Worm (Caenorhabditis elegans) whole organism, L4 larva: ENCODE measurements around the gene maph-1.3.

ENCODE experiments used
- F37D6.2 ChIP-seq: sonication (generic microtip); optimal IDR thresholded peaks from 2 replicates; lab custom pipeline; 2016; ENCODE audit warnings: mild to moderate bottlenecking, missing genetic modification characterization, missing compliant biosample characterization
- F44E2.7 ChIP-seq: fragments of 200-800 bp; sonication (Bioruptor generic); IDR thresholded peaks from 2 replicates; pipeline ENCODE4 v2.1.2; 2022; ENCODE audit warnings: missing genetic modification characterization, missing compliant biosample characterization
- F49E8.2 ChIP-seq: sonication (generic microtip); optimal IDR thresholded peaks from 2 replicates; lab custom pipeline; 2016; ENCODE audit warnings: missing compliant biosample characterization, mild to moderate bottlenecking, missing genetic modification characterization, borderline replicate concordance
- R02D3.7 ChIP-seq: fragments of 150-350 bp; sonication (generic microtip); optimal IDR thresholded peaks from 3 replicates; lab custom pipeline; 2014; ENCODE audit warnings: missing biosample characterization, missing genetic modification characterization
- T26A8.4 ChIP-seq: fragments of 200-800 bp; sonication (Bioruptor generic); IDR thresholded peaks from 2 replicates; pipeline ENCODE4 v1.3.6; 2022; ENCODE audit warnings: missing genetic modification characterization, missing compliant biosample characterization
- aha-1 ChIP-seq: fragments of 150-350 bp; peaks from one replicate; lab custom pipeline; 2014; ENCODE audit warnings: missing biosample characterization, missing genetic modification characterization
- ama-1 ChIP-seq: fragments of 150-350 bp; optimal IDR thresholded peaks from 2 replicates; lab custom pipeline; 2014; ENCODE audit warnings: inconsistent platforms, mixed read lengths
- arid-1 ChIP-seq: fragments of 200-800 bp; sonication (Bioruptor generic); conservative IDR thresholded peaks from 2 replicates; pipeline ENCODE4 v1.3.6; 2022; ENCODE audit warnings: missing genetic modification reagents, missing genetic modification characterization, missing compliant biosample characterization
- ceh-20 ChIP-seq: fragments of 200-800 bp; sonication (Bioruptor generic); IDR thresholded peaks from 2 replicates; pipeline ENCODE4 v1.3.6; 2022; ENCODE audit warnings: missing genetic modification reagents, missing genetic modification characterization, missing compliant biosample characterization
- ceh-44 ChIP-seq: fragments of 200-800 bp; sonication (Bioruptor generic); IDR thresholded peaks from 2 replicates; pipeline ENCODE4 v1.3.6; 2022; ENCODE audit warnings: missing genetic modification reagents, missing genetic modification characterization, missing compliant biosample characterization
- ceh-62 ChIP-seq: sonication (generic microtip); optimal IDR thresholded peaks from 2 replicates; lab custom pipeline; 2017; ENCODE audit warnings: missing biosample characterization, missing genetic modification characterization
- ces-1 ChIP-seq: fragments of 150-350 bp; sonication (generic microtip); optimal IDR thresholded peaks from 4 replicates; lab custom pipeline; 2014; ENCODE audit warnings: missing biosample characterization, missing genetic modification reagents, missing genetic modification characterization
- daf-12 ChIP-seq: fragments of 150-350 bp; optimal IDR thresholded peaks from 2 replicates; lab custom pipeline; 2014; ENCODE audit warnings: missing biosample characterization, missing genetic modification reagents, missing genetic modification characterization
- daf-16 ChIP-seq, 3 experiments: sonication (generic microtip); optimal IDR thresholded peaks; 2 replicates each; lab custom pipeline; 2016 to 2017; ENCODE audit warnings: missing genetic modification characterization in 3 of 3, missing genetic modification reagents in 3 of 3, mild to moderate bottlenecking in 2 of 3, missing compliant biosample characterization in 2 of 3, missing biosample characterization in 1 of 3, moderate library complexity in 1 of 3
- dmd-6 ChIP-seq: fragments of 200-800 bp; sonication (Bioruptor generic); IDR thresholded peaks from 2 replicates; pipeline ENCODE4 v1.3.6; 2022; ENCODE audit warnings: missing genetic modification reagents, missing genetic modification characterization, missing compliant biosample characterization
- dmd-8 ChIP-seq: fragments of 200-800 bp; sonication (Bioruptor generic); IDR thresholded peaks from 2 replicates; pipeline ENCODE4 v1.3.6; 2022; ENCODE audit warnings: missing genetic modification characterization, missing compliant biosample characterization
- dmd-9 ChIP-seq: fragments of 200-800 bp; sonication (Bioruptor generic); IDR thresholded peaks from 2 replicates; pipeline ENCODE4 v1.3.6; 2022; ENCODE audit warnings: missing genetic modification reagents, missing genetic modification characterization, missing compliant biosample characterization
- dpl-1 ChIP-seq: fragments of 150-350 bp; optimal IDR thresholded peaks from 2 replicates; lab custom pipeline; 2014; ENCODE audit warnings: missing biosample characterization, missing genetic modification reagents, missing genetic modification characterization
- duxl-1 ChIP-seq: sonication (generic microtip); optimal IDR thresholded peaks from 2 replicates; lab custom pipeline; 2016; ENCODE audit warnings: mild to moderate bottlenecking, missing genetic modification characterization, moderate library complexity, missing compliant biosample characterization; ENCODE audit not compliant: poor library complexity
- dve-1 ChIP-seq: sonication (generic microtip); optimal IDR thresholded peaks from 2 replicates; lab custom pipeline; 2017; ENCODE audit warnings: antibody characterized with exemption, mild to moderate bottlenecking, missing genetic modification characterization, missing compliant biosample characterization; ENCODE audit not compliant: insufficient read depth
- egl-43 ChIP-seq: fragments of 200-800 bp; sonication (Bioruptor generic); IDR thresholded peaks from 2 replicates; pipeline ENCODE4 v1.3.6; 2022; ENCODE audit warnings: missing genetic modification reagents, missing genetic modification characterization, missing compliant biosample characterization
- hif-1 ChIP-seq, 2 experiments: sonication (generic microtip); optimal IDR thresholded peaks; 2 replicates each; lab custom pipeline; 2016 to 2017; ENCODE audit warnings: missing compliant biosample characterization in 2 of 2, missing genetic modification characterization in 2 of 2, missing genetic modification reagents in 2 of 2, missing genotype in 2 of 2, mild to moderate bottlenecking in 1 of 2
- hlh-11 ChIP-seq: fragments of 200-800 bp; sonication (Bioruptor generic); optimal IDR thresholded peaks from 2 replicates; lab custom pipeline; 2018; ENCODE audit warnings: mild to moderate bottlenecking, missing genetic modification characterization, missing compliant biosample characterization
- hlh-30 ChIP-seq: sonication (generic microtip); optimal IDR thresholded peaks from 2 replicates; lab custom pipeline; 2017; ENCODE audit warnings: antibody characterized with exemption, mild to moderate bottlenecking, missing genetic modification characterization, missing compliant biosample characterization; ENCODE audit not compliant: insufficient read depth
- hmg-1.1 ChIP-seq: fragments of 200-800 bp; sonication (Bioruptor generic); IDR thresholded peaks from 2 replicates; pipeline ENCODE4 v1.3.6; 2022; ENCODE audit warnings: missing genetic modification reagents, missing genetic modification characterization, missing compliant biosample characterization
- jun-1 ChIP-seq: fragments of 150-350 bp; optimal IDR thresholded peaks from 2 replicates; lab custom pipeline; 2014; ENCODE audit warnings: missing biosample characterization, missing genetic modification reagents, missing genetic modification characterization
- lin-38 ChIP-seq: fragments of 200-800 bp; sonication (Bioruptor generic); IDR thresholded peaks from 2 replicates; pipeline ENCODE4 v1.3.6; 2022; ENCODE audit warnings: missing genetic modification reagents, missing genetic modification characterization, missing compliant biosample characterization
- lsy-2 ChIP-seq, 2 experiments: fragments of 150-350 bp in 1 of 2; sonication (generic microtip) in 1 of 2; optimal IDR thresholded peaks; 2 replicates each; lab custom pipeline; 2014 to 2017; ENCODE audit warnings: missing biosample characterization in 2 of 2, missing genetic modification characterization in 2 of 2
- madf-9 ChIP-seq: fragments of 200-800 bp; sonication (Bioruptor generic); conservative IDR thresholded peaks from 2 replicates; pipeline ENCODE4 v1.3.6; 2022; ENCODE audit warnings: missing genetic modification reagents, missing genetic modification characterization, missing compliant biosample characterization
- mdl-1 ChIP-seq, 2 experiments: fragments of 150-350 bp in 1 of 2; sonication (generic microtip) in 1 of 2; optimal IDR thresholded peaks; 2 replicates each; lab custom pipeline; 2014 to 2017; ENCODE audit warnings: missing biosample characterization in 2 of 2, missing genetic modification characterization in 2 of 2
- mdt-29 ChIP-seq: fragments of 200-800 bp; sonication (Bioruptor generic); IDR thresholded peaks from 2 replicates; pipeline ENCODE4 v1.3.6; 2022; ENCODE audit warnings: missing genetic modification reagents, missing genetic modification characterization, missing compliant biosample characterization
- mes-2 ChIP-seq: sonication (generic microtip); optimal IDR thresholded peaks from 2 replicates; lab custom pipeline; 2016; ENCODE audit warnings: missing genotype, mild to moderate bottlenecking, missing genetic modification characterization, missing compliant biosample characterization; ENCODE audit not compliant: poor library complexity, severe bottlenecking
- mxl-3 ChIP-seq: fragments of 200-800 bp; sonication (Bioruptor generic); optimal IDR thresholded peaks from 2 replicates; lab custom pipeline; 2018; ENCODE audit warnings: mild to moderate bottlenecking, missing genetic modification characterization, missing compliant biosample characterization
- nhr-28 ChIP-seq: fragments of 150-350 bp; optimal IDR thresholded peaks from 2 replicates; lab custom pipeline; 2014; ENCODE audit warnings: missing biosample characterization, missing genetic modification characterization
- nhr-6 ChIP-seq: fragments of 150-350 bp; optimal IDR thresholded peaks from 2 replicates; lab custom pipeline; 2014; ENCODE audit warnings: missing biosample characterization, missing genetic modification characterization
- nhr-77 ChIP-seq: fragments of 150-350 bp; optimal IDR thresholded peaks from 2 replicates; lab custom pipeline; 2014; ENCODE audit warnings: missing biosample characterization, missing genetic modification characterization
- php-3 ChIP-seq: fragments of 200-800 bp; sonication (Bioruptor generic); IDR thresholded peaks from 2 replicates; pipeline ENCODE4 v1.3.6; 2022; ENCODE audit warnings: missing genetic modification reagents, missing genetic modification characterization, missing compliant biosample characterization
- pqm-1 ChIP-seq: sonication (generic microtip); optimal IDR thresholded peaks from 2 replicates; lab custom pipeline; 2017; ENCODE audit warnings: missing biosample characterization, missing genetic modification characterization
- rbr-2 ChIP-seq: sonication (generic microtip); optimal IDR thresholded peaks from 2 replicates; lab custom pipeline; 2016; ENCODE audit warnings: missing genotype, missing genetic modification characterization, missing compliant biosample characterization
- set-16 ChIP-seq: fragments of 200-800 bp; sonication (Bioruptor generic); IDR thresholded peaks from 2 replicates; pipeline ENCODE4 v1.3.6; 2022; ENCODE audit warnings: missing genetic modification reagents, missing genetic modification characterization, missing compliant biosample characterization
- snpc-4 ChIP-seq: fragments of 150-350 bp; optimal IDR thresholded peaks from 2 replicates; lab custom pipeline; 2014; ENCODE audit warnings: missing biosample characterization, missing genetic modification characterization
- unc-130 ChIP-seq: sonication (generic microtip); optimal IDR thresholded peaks from 2 replicates; lab custom pipeline; 2016; ENCODE audit warnings: missing genetic modification reagents, missing genetic modification characterization, missing compliant biosample characterization
- unc-39 ChIP-seq: sonication (generic microtip); optimal IDR thresholded peaks from 2 replicates; lab custom pipeline; 2017; ENCODE audit warnings: missing biosample characterization, missing genetic modification characterization
- unc-62 ChIP-seq, 3 experiments: fragments of 150-350 bp in 1 of 3; sonication (generic microtip); optimal IDR thresholded peaks in 2 of 3; peaks in 1 of 3; 1 replicate in 1 of 3; 2 replicates in 2 of 3; lab custom pipeline; 2014 to 2017; ENCODE audit warnings: missing biosample characterization in 3 of 3, missing genetic modification characterization in 3 of 3, missing genetic modification reagents in 3 of 3, missing genotype in 1 of 3
- zfp-2 ChIP-seq: sonication (generic microtip); optimal IDR thresholded peaks from 2 replicates; lab custom pipeline; 2016; ENCODE audit warnings: mild to moderate bottlenecking, missing genetic modification characterization, missing compliant biosample characterization
- zfp-3 ChIP-seq: fragments of 200-800 bp; sonication (Bioruptor generic); conservative IDR thresholded peaks from 2 replicates; pipeline ENCODE4 v1.3.6; 2022; ENCODE audit warnings: missing genetic modification reagents, missing genetic modification characterization, missing compliant biosample characterization
- zip-2 ChIP-seq: fragments of 150-350 bp; optimal IDR thresholded peaks from 2 replicates; lab custom pipeline; 2014; ENCODE audit warnings: missing biosample characterization, missing genetic modification characterization
- ztf-7 ChIP-seq: fragments of 150-350 bp; optimal IDR thresholded peaks from 2 replicates; lab custom pipeline; 2014; ENCODE audit warnings: missing biosample characterization, missing genetic modification characterization

The maph-1.3 gene

DNA sequence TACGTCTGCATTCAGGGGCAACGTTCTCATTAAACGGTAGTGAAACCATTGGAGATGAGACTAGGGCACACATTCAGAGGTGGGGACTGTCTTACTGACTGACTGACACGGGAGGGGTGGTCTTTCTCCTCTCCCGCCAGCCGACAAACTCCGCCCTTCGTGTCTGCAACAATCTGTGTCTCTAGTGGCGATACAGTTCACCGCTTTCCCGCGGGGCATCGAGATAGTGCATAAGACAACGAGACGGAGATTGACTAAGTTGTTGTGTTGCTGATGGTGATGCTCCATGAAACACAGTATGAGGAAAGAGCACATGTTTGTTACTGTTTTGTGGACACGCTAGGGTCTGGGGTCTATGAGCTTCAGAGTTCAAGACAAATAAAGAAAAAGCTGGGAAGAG, 28.7 kb downstream of the maph-1.3 start (continued):
- TF ChIP-seq lsy-2 (tag; optimal IDR thresholded peaks at IDR 0.05; lab: Kevin White, UChicago) (peak; percentile 6 to 44), set-16 (GFP tag; lab: Robert Waterston, UW) (peak; percentile 35; the same call in 1 of the 2 replicates), mes-2 (peak; percentile 13), nhr-28 (tag; lab: Kevin White, UChicago) (peak; percentile 64)

DNA sequence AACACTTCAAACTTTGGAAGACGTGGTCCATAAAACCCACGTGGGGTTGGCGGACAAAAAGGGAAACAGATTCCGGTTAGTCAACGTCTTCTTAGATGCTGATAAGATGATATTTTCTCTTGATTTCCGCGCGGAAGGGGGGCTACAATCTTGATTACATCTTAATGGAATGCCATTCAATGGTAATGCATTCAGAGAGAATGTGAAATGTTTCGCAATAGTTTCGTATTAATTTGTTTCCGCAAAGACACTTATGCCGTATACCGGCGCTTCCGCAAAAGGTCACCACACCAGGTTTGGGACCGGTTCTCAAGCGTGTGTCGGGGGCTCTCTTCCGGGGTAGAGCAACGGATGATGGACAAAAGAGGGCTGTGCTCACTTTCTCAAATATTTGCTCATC, 29.8 kb downstream of the maph-1.3 start:
- TF ChIP-seq lin-38, result no peak
- TF ChIP-seq zip-2 (tag; lab: Kevin White, UChicago), result peak; percentile 31
- TF ChIP-seq rbr-2 (tag; lab: Kevin White, UChicago), result no peak
- no peak for TF ChIP-seq zfp-2 (tag; lab: Kevin White, UChicago)
- TF ChIP-seq egl-43 (GFP tag; lab: Robert Waterston, UW), result no peak
- peak; percentile 38 for TF ChIP-seq mxl-3 (GFP tag; lab: Kevin White, UChicago)
- no peak for TF ChIP-seq ceh-62 (tag; lab: Kevin White, UChicago)
- TF ChIP-seq daf-16 (GFP tag; optimal IDR thresholded peaks at IDR 0.05; lab: Kevin White, UChicago), result no peak
- TF ChIP-seq daf-16 (tag; optimal IDR thresholded peaks at IDR 0.05; lab: Kevin White, UChicago), result no peak
- TF ChIP-seq dmd-9 (GFP tag; lab: Robert Waterston, UW), result no peak
- TF ChIP-seq lsy-2 (tag; optimal IDR thresholded peaks at IDR 0.05; lab: Kevin White, UChicago), result no peak
- no peak for TF ChIP-seq ceh-20 (GFP tag; lab: Robert Waterston, UW)
- no peak for TF ChIP-seq nhr-6 (tag; lab: Kevin White, UChicago)
- no peak for TF ChIP-seq snpc-4 (tag; lab: Kevin White, UChicago)
- TF ChIP-seq hmg-1.1 (GFP tag; lab: Robert Waterston, UW), result no peak
- TF ChIP-seq F44E2.7 (GFP tag; lab: Robert Waterston, UW), result no peak
- TF ChIP-seq nhr-77 (tag; lab: Kevin White, UChicago), result no peak
- no peak for TF ChIP-seq php-3 (GFP tag; lab: Robert Waterston, UW)
- no peak for TF ChIP-seq daf-12 (tag; lab: Kevin White, UChicago)
- TF ChIP-seq hlh-11, result no peak
- no peak for TF ChIP-seq unc-39 (tag; lab: Kevin White, UChicago)
- no peak for TF ChIP-seq F49E8.2 (tag; lab: Kevin White, UChicago)
- TF ChIP-seq arid-1 (GFP tag; lab: Robert Waterston, UW), result no peak
- TF ChIP-seq F37D6.2, result no peak
- no peak for TF ChIP-seq ces-1 (GFP tag; lab: Kevin White, UChicago)
- peak in 1 of 2 experiments; percentile 41 for TF ChIP-seq unc-62 (GFP tag; optimal IDR thresholded peaks at IDR 0.05 in 1 of 2; lab: Kevin White, UChicago)
- no peak for TF ChIP-seq unc-62 (tag; optimal IDR thresholded peaks at IDR 0.05; lab: Kevin White, UChicago)
- no peak; the same call in 1 of the 2 replicates for TF ChIP-seq madf-9 (GFP tag; lab: Robert Waterston, UW)
- TF ChIP-seq jun-1, result no peak
- no peak for TF ChIP-seq dpl-1 (GFP tag; lab: Kevin White, UChicago)
- TF ChIP-seq pqm-1 (tag; lab: Kevin White, UChicago), result no peak
- TF ChIP-seq mdl-1 (tag; optimal IDR thresholded peaks at IDR 0.05; lab: Kevin White, UChicago), result peak in 1 of 2 experiments; percentile 11
- no peak for TF ChIP-seq ztf-7 (tag; lab: Kevin White, UChicago)
- no peak for TF ChIP-seq ceh-44 (GFP tag; lab: Robert Waterston, UW)
- TF ChIP-seq R02D3.7, result no peak
- no peak for TF ChIP-seq mdt-29 (GFP tag; lab: Robert Waterston, UW)

DNA sequence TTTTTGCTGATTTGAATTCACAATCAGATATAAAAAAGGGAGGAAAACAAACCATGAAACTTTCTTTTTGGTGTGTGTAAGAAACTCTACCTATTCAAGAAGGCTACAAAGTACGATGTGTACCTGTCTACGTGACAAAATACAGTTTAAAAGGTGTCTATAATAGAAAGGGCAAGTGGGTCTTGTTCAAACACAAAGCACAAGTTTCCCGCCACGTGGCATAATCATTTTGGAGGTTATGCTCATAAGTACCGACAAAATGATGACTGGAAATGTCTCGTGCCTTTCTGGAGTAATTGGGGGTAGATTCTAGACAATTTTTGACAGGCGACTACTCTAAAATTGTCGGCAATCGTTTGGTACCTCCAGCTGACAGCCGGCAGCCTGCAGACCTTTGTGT, 30.2 kb downstream of the maph-1.3 start:
- TF ChIP-seq nhr-77 (tag; lab: Kevin White, UChicago) (no peak), aha-1 (tag; lab: Kevin White, UChicago) (no peak), dmd-9 (GFP tag; lab: Robert Waterston, UW) (no peak), duxl-1 (no peak), zfp-3 (0 out of 2 replicates have a peak, but pooled peaks have one; percentile 14), unc-62 (GFP tag; optimal IDR thresholded peaks at IDR 0.05 in 1 of 2; lab: Kevin White, UChicago) (no peak), unc-62 (tag; optimal IDR thresholded peaks at IDR 0.05; lab: Kevin White, UChicago) (no peak), unc-130 (no peak), hlh-11 (peak; percentile 35), ama-1 (lab: Kevin White, UChicago) (no peak), hif-1 (tag; optimal IDR thresholded peaks at IDR 0.05; lab: Kevin White, UChicago) (peak in 1 of 2 experiments; percentile 93), nhr-28 (tag; lab: Kevin White, UChicago) (peak; percentile 67), dmd-8 (no peak), T26A8.4 (GFP tag; lab: Robert Waterston, UW) (no peak), hlh-30 (tag; lab: Kevin White, UChicago) (peak; percentile 30), dve-1 (tag; lab: Kevin White, UChicago) (peak; percentile 47), dmd-6 (peak; percentile 74)
